Worm (Caenorhabditis elegans) whole organism, young adult: Measurements from ENCODE around the gene rde-11.
"Not testable (repeated sequence)": the region's sequence is repeated elsewhere in the genome, so short reads cannot be mapped to it uniquely, and the experiment has no call there.

ENCODE experiments used
- B0035.1 ChIP-seq: sonication (generic microtip); optimal IDR thresholded peaks from 2 replicates; lab custom pipeline; 2016; ENCODE audit warnings: missing genetic modification characterization, mild to moderate bottlenecking, missing compliant biosample characterization, missing genotype, missing genetic modification reagents
- B0261.1 ChIP-seq: sonication (generic microtip); optimal IDR thresholded peaks from 2 replicates; lab custom pipeline; 2016; ENCODE audit warnings: mild to moderate bottlenecking, missing genetic modification characterization, moderate library complexity, missing compliant biosample characterization
- D2030.7 ChIP-seq: fragments of 200-800 bp; sonication (Bioruptor generic); IDR thresholded peaks from 2 replicates; pipeline ENCODE4 v1.3.6; 2022; ENCODE audit warnings: missing genetic modification reagents, missing genetic modification characterization, missing compliant biosample characterization
- F37B4.10 ChIP-seq: fragments of 200-800 bp; sonication (Bioruptor generic); IDR thresholded peaks from 2 replicates; pipeline ENCODE4 v1.3.6; 2022; ENCODE audit warnings: missing genetic modification characterization, missing compliant biosample characterization
- F55B11.4 ChIP-seq: sonication (generic microtip); optimal IDR thresholded peaks from 2 replicates; lab custom pipeline; 2016; ENCODE audit warnings: missing compliant biosample characterization, missing genetic modification characterization, borderline replicate concordance; ENCODE audit not compliant: insufficient read depth
- F57C9.4 ChIP-seq: sonication (generic microtip); optimal IDR thresholded peaks from 2 replicates; lab custom pipeline; 2017; ENCODE audit warnings: mild to moderate bottlenecking, missing genetic modification characterization, missing compliant biosample characterization
- ZK185.1 ChIP-seq: sonication (generic microtip); optimal IDR thresholded peaks from 2 replicates; lab custom pipeline; 2016; ENCODE audit warnings: mild to moderate bottlenecking, missing genetic modification characterization, missing compliant biosample characterization; ENCODE audit not compliant: poor library complexity, severe bottlenecking
- aptf-3 ChIP-seq: fragments of 200-800 bp; sonication (Bioruptor generic); IDR thresholded peaks from 2 replicates; pipeline ENCODE4 v1.3.6; 2022; ENCODE audit warnings: missing genetic modification characterization, missing compliant biosample characterization
- atf-7 ChIP-seq: sonication (generic microtip); optimal IDR thresholded peaks from 2 replicates; lab custom pipeline; 2017; ENCODE audit warnings: mild to moderate bottlenecking, missing genetic modification characterization, missing compliant biosample characterization
- attf-5 ChIP-seq: fragments of 200-800 bp; sonication (Bioruptor generic); optimal IDR thresholded peaks from 2 replicates; lab custom pipeline; 2018; ENCODE audit warnings: mild to moderate bottlenecking, missing genetic modification characterization, missing compliant biosample characterization
- attf-6 ChIP-seq: fragments of 200-800 bp; sonication (Bioruptor generic); IDR thresholded peaks from 2 replicates; pipeline ENCODE4 v1.3.6; 2022; ENCODE audit warnings: missing genetic modification reagents, missing genetic modification characterization, missing compliant biosample characterization
- bed-1 ChIP-seq: fragments of 200-800 bp; sonication (Bioruptor generic); IDR thresholded peaks from 2 replicates; pipeline ENCODE4 v1.3.6; 2022; ENCODE audit warnings: missing genetic modification reagents, missing genetic modification characterization, missing compliant biosample characterization
- cebp-2 ChIP-seq: fragments of 200-800 bp; sonication (Bioruptor generic); IDR thresholded peaks from 2 replicates; pipeline ENCODE4 v1.3.6; 2022; ENCODE audit warnings: missing genetic modification characterization, missing compliant biosample characterization
- ceh-100 ChIP-seq: fragments of 200-800 bp; sonication (Bioruptor generic); IDR thresholded peaks from 2 replicates; pipeline ENCODE4 v1.3.6; 2022; ENCODE audit warnings: missing genetic modification reagents, missing genetic modification characterization, missing compliant biosample characterization
- ceh-58 ChIP-seq: fragments of 200-800 bp; sonication (Bioruptor generic); IDR thresholded peaks from 2 replicates; pipeline ENCODE4 v1.3.6; 2022; ENCODE audit warnings: missing genetic modification characterization, missing compliant biosample characterization
- dox-1 ChIP-seq: fragments of 200-800 bp; sonication (Bioruptor generic); IDR thresholded peaks from 2 replicates; pipeline ENCODE4 v1.3.6; 2022; ENCODE audit warnings: missing genetic modification reagents, missing genetic modification characterization, missing compliant biosample characterization
- dpl-1 ChIP-seq: fragments of 150-350 bp; optimal IDR thresholded peaks from 2 replicates; lab custom pipeline; 2014; ENCODE audit warnings: missing biosample characterization, missing genetic modification reagents, missing genetic modification characterization
- hmg-1.2 ChIP-seq: fragments of 200-800 bp; sonication (Bioruptor generic); IDR thresholded peaks from 2 replicates; pipeline ENCODE4 v1.3.6; 2022; ENCODE audit warnings: missing genetic modification reagents, missing genetic modification characterization, missing compliant biosample characterization
- let-526 ChIP-seq: fragments of 200-800 bp; sonication (Bioruptor generic); IDR thresholded peaks from 2 replicates; pipeline ENCODE4 v1.3.6; 2022; ENCODE audit warnings: missing genetic modification reagents, missing genetic modification characterization, missing compliant biosample characterization
- lin-26 ChIP-seq: fragments of 200-800 bp; sonication (Bioruptor generic); IDR thresholded peaks from 2 replicates; pipeline ENCODE4 v1.3.6; 2022; ENCODE audit warnings: missing genetic modification reagents, missing genetic modification characterization, missing compliant biosample characterization
- lsl-1 ChIP-seq: fragments of 200-800 bp; sonication (Bioruptor generic); optimal IDR thresholded peaks from 2 replicates; lab custom pipeline; 2018; ENCODE audit warnings: mild to moderate bottlenecking, missing genetic modification characterization, moderate library complexity, missing compliant biosample characterization
- madf-10 ChIP-seq: sonication (generic microtip); optimal IDR thresholded peaks from 2 replicates; lab custom pipeline; 2016; ENCODE audit warnings: mild to moderate bottlenecking, missing genetic modification characterization, missing compliant biosample characterization
- madf-6 ChIP-seq: fragments of 200-800 bp; sonication (Bioruptor generic); IDR thresholded peaks from 2 replicates; pipeline ENCODE4 v1.3.6; 2022; ENCODE audit warnings: missing genetic modification reagents, missing genetic modification characterization, missing compliant biosample characterization
- nfya-1 ChIP-seq: sonication (generic microtip); optimal IDR thresholded peaks from 2 replicates; lab custom pipeline; 2017; ENCODE audit warnings: antibody characterized with exemption, missing compliant biosample characterization, missing genetic modification characterization, borderline replicate concordance; ENCODE audit not compliant: insufficient read depth
- nfya-2 ChIP-seq: fragments of 200-800 bp; sonication (Bioruptor generic); IDR thresholded peaks from 2 replicates; pipeline ENCODE4 v1.3.6; 2022; ENCODE audit warnings: missing genetic modification reagents, missing genetic modification characterization, missing compliant biosample characterization
- nfyb-1 ChIP-seq: fragments of 200-800 bp; sonication (Bioruptor generic); IDR thresholded peaks from 2 replicates; pipeline ENCODE4 v1.3.6; 2022; ENCODE audit warnings: missing genetic modification reagents, missing genetic modification characterization, missing compliant biosample characterization
- nhr-27 ChIP-seq: fragments of 200-800 bp; sonication (Bioruptor generic); optimal IDR thresholded peaks from 2 replicates; lab custom pipeline; 2018; ENCODE audit warnings: mild to moderate bottlenecking, missing genetic modification characterization, moderate library complexity, missing compliant biosample characterization
- nhr-80 ChIP-seq: sonication (generic microtip); optimal IDR thresholded peaks from 2 replicates; lab custom pipeline; 2016; ENCODE audit warnings: missing genetic modification characterization, missing compliant biosample characterization
- pbrm-1 ChIP-seq: fragments of 200-800 bp; sonication (Bioruptor generic); IDR thresholded peaks from 2 replicates; pipeline ENCODE4 v1.3.6; 2022; ENCODE audit warnings: missing genetic modification reagents, missing genetic modification characterization, missing compliant biosample characterization
- rec-8 ChIP-seq, 2 experiments: sonication (generic microtip); optimal IDR thresholded peaks; 2 replicates each; lab custom pipeline; 2016; ENCODE audit warnings: mild to moderate bottlenecking in 2 of 2, missing genetic modification characterization in 2 of 2, missing genetic modification reagents in 2 of 2, missing genotype in 2 of 2, missing biosample characterization in 1 of 2, missing compliant biosample characterization in 1 of 2, moderate library complexity in 1 of 2
- rpc-1 ChIP-seq, 2 experiments: fragments of 150-350 bp in 1 of 2; sonication (generic microtip) in 1 of 2; optimal IDR thresholded peaks; 2 replicates each; lab custom pipeline; 2014 to 2018; ENCODE audit warnings: missing biosample characterization in 1 of 2, missing genetic modification characterization in 1 of 2, missing genetic modification reagents in 1 of 2, missing genotype in 1 of 2
- snpc-4 ChIP-seq, 5 experiments: fragments of 150-350 bp in 1 of 5; sonication (generic microtip) in 4 of 5; optimal IDR thresholded peaks; 2 replicates each; lab custom pipeline; 2014 to 2018; ENCODE audit warnings: missing genetic modification characterization in 5 of 5, missing biosample characterization in 3 of 5, antibody characterized with exemption in 2 of 5, mild to moderate bottlenecking in 2 of 5, missing compliant biosample characterization in 2 of 5, missing genotype in 2 of 5, moderate library complexity in 2 of 5, missing genetic modification reagents in 1 of 5
- tbp1 ChIP-seq: fragments of 200-800 bp; sonication (Bioruptor generic); optimal IDR thresholded peaks from 2 replicates; lab custom pipeline; 2018; ENCODE audit warnings: mild to moderate bottlenecking, missing genetic modification characterization, missing compliant biosample characterization
- tlf-1 ChIP-seq: fragments of 200-800 bp; sonication (Bioruptor generic); optimal IDR thresholded peaks from 2 replicates; lab custom pipeline; 2018; ENCODE audit warnings: mild to moderate bottlenecking, missing genetic modification characterization, missing compliant biosample characterization
- zfh-2 ChIP-seq: fragments of 200-800 bp; sonication (Bioruptor generic); conservative IDR thresholded peaks from 2 replicates; pipeline ENCODE4 v1.3.6; 2022; ENCODE audit warnings: missing genetic modification reagents, missing genetic modification characterization, missing compliant biosample characterization

rde-11 gene

DNA sequence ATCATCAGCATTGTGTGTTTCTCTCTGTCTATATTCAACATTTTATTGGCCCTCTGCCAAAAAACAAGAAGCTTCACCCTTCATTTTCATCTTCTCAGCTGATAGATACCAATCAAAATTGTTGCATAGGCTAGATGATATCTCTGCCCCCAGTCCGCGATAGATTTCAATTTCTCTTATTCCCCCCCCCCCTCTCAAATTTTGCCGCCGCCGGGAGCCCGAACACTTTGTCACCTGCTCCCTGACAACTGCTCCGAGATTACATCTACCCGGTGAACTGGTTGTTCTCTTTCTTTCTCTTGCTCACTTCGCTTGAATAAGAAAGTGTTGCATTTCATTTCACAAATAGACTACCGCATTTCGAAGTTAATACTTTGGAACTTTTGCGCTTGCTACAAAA, 21.0 kb downstream of the rde-11 start:
- 0 out of 2 replicates have a peak, but pooled peaks have one; percentile 41 for TF ChIP-seq cebp-2
- TF ChIP-seq aptf-3 (GFP tag; lab: Robert Waterston, UW), result no peak
- TF ChIP-seq zfh-2 (GFP tag; lab: Robert Waterston, UW), result 0 out of 2 replicates have a peak, but pooled peaks have one; percentile 15
- no peak for TF ChIP-seq atf-7 (tag; lab: Kevin White, UChicago)
- no peak for TF ChIP-seq nfya-1 (tag; lab: Kevin White, UChicago)
- TF ChIP-seq F37B4.10 (GFP tag; lab: Robert Waterston, UW), result no peak
- TF ChIP-seq rec-8 (tag; optimal IDR thresholded peaks at IDR 0.05; lab: Kevin White, UChicago), result no peak
- no peak for TF ChIP-seq bed-1 (GFP tag; lab: Robert Waterston, UW)
- TF ChIP-seq attf-5 (GFP tag; lab: Kevin White, UChicago), result no peak

DNA sequence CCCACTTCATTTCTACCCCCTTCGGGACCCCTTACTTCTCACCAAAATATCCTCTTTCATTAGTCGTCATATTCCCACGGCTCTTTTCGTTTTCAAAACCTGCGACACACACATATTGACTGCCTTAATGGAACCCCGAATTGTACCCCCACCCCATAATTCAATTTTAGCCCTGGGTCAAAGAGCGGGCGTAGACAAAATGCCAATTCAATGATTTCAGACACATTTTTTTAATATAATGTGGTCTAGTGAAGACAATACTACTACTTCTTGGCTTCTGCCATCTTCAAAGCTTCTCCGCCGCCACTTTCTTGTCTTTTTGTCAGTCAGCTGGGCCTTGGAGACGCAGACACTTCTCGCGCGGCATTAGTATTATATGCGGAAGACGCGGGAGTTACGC, 22.7 kb downstream of the rde-11 start:
- TF ChIP-seq ZK185.1, result no peak
- 0 out of 2 replicates have a peak, but pooled peaks have one; percentile 51 for TF ChIP-seq cebp-2

DNA sequence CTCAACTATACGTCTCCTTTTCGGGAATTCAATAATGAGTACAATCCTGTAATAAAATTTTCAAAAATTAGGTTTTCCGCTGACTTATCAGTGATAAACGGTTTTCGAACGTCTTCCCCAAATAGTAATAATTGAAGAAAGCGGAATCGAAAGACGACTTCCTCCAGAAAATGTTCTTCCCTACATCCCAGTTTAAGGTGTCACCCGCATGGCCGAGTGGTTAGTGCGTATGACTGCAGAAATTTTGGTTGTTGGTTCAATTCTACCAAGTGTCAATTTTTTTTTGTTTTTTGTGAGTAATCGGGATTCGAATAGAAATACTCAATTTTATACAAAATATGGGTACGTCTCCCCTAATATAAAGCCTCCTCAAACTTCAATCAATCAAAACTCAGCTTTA, 35.8 kb downstream of the rde-11 start:
- TF ChIP-seq cebp-2 (peak; percentile 92), dox-1 (GFP tag; lab: Robert Waterston, UW) (peak; percentile 49), B0261.1 (tag; lab: Kevin White, UChicago) (peak; percentile 57), ceh-58 (GFP tag; lab: Robert Waterston, UW) (0 out of 2 replicates have a peak, but pooled peaks have one; percentile 20), D2030.7 (GFP tag; lab: Robert Waterston, UW) (0 out of 2 replicates have a peak, but pooled peaks have one; percentile 26), snpc-4 (tag; optimal IDR thresholded peaks at IDR 0.05; lab: Kevin White, UChicago) (peak in 1 of 4 experiments; percentile 36), lin-26 (GFP tag; lab: Robert Waterston, UW) (peak; percentile 91), pbrm-1 (GFP tag; lab: Robert Waterston, UW) (peak; percentile 57), madf-6 (peak; percentile 54; the same call in 1 of the 2 replicates), attf-6 (GFP tag; lab: Robert Waterston, UW) (0 out of 2 replicates have a peak, but pooled peaks have one; percentile 26), ceh-100 (GFP tag; lab: Robert Waterston, UW) (peak; percentile 31; the same call in 1 of the 2 replicates), rpc-1 (optimal IDR thresholded peaks at IDR 0.05; lab: Kevin White, UChicago) (peak; percentile 42), rpc-1 (tag; optimal IDR thresholded peaks at IDR 0.05; lab: Kevin White, UChicago) (peak; percentile 63), tbp1 (peak; percentile 87), nfyb-1 (GFP tag; lab: Robert Waterston, UW) (peak; percentile 82), hmg-1.2 (peak; percentile 62)
- not testable (repeated sequence) for TF ChIP-seq snpc-4 (GFP tag; optimal IDR thresholded peaks at IDR 0.05; lab: Kevin White, UChicago)

DNA sequence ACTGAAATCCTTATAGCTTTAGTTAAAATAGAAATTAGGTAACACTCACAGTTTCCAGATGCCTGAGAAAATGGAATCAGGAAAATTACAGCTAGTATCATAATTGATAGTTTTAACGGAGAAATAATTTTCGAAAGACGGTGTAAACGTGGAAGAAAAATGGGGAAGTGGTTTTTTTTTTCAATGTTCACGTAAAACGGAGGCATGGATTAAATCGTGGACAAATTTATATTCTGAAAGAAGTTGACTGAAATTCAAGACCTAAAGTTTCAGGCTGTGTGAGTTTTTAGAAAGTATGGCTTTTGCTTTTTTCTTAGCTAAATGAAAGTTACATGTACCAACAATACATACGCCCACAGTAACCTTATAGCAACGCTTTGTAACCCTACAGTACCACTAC, 37.3 kb downstream of the rde-11 start, which contains the start of gene spe-43:
Gene spe-43 (minus strand): TSS at position 101 of the 400 bp plus-strand sequence.
- TF ChIP-seq nhr-27 (tag; lab: Kevin White, UChicago) (no peak), ceh-100 (GFP tag; lab: Robert Waterston, UW) (no peak), madf-10 (tag; lab: Kevin White, UChicago) (no peak), B0035.1 (tag; lab: Kevin White, UChicago) (no peak), rpc-1 (optimal IDR thresholded peaks at IDR 0.05; lab: Kevin White, UChicago) (no peak), rpc-1 (tag; optimal IDR thresholded peaks at IDR 0.05; lab: Kevin White, UChicago) (no peak), tlf-1 (GFP tag; lab: Kevin White, UChicago) (no peak), nhr-80 (tag; lab: Kevin White, UChicago) (no peak), lsl-1 (GFP tag; lab: Kevin White, UChicago) (no peak), ceh-58 (GFP tag; lab: Robert Waterston, UW) (no peak), dpl-1 (GFP tag; lab: Kevin White, UChicago) (no peak), F55B11.4 (tag; lab: Kevin White, UChicago) (no peak), F57C9.4 (tag; lab: Kevin White, UChicago) (no peak), let-526 (GFP tag; lab: Robert Waterston, UW) (no peak), nfya-2 (GFP tag; lab: Robert Waterston, UW) (no peak)
- TF ChIP-seq, all 124 proteins: peak for 0
